Fruit fly (Drosophila melanogaster) whole organism, adult: ENCODE data around the gene CG34051.

Source experiments
- CG14711 ChIP-seq: fragments of 200-800 bp; sonication (Bioruptor generic); optimal IDR thresholded peaks from 2 replicates; lab custom pipeline; 2018; ENCODE audit warnings: missing biosample characterization, mild to moderate bottlenecking, missing genetic modification characterization, moderate library complexity
- CG5204 ChIP-seq: fragments of 200-800 bp; sonication (Bioruptor generic); optimal IDR thresholded peaks from 2 replicates; lab custom pipeline; 2016; ENCODE audit warnings: missing biosample characterization, missing genetic modification characterization
- CG7101 ChIP-seq: fragments of 200-800 bp; sonication (Bioruptor generic); optimal IDR thresholded peaks from 2 replicates; lab custom pipeline; 2018; ENCODE audit warnings: missing biosample characterization, mild to moderate bottlenecking, missing genetic modification characterization, moderate library complexity
- Clk ChIP-seq: fragments of 200-800 bp; sonication (Bioruptor generic); optimal IDR thresholded peaks from 2 replicates; lab custom pipeline; 2017; ENCODE audit warnings: missing biosample characterization, missing genetic modification characterization

dm6 chr2L:19932523-19932922 lies 28.3 kb downstream of the CG34051 start:
- no peak for TF ChIP-seq CG7101 (tag; lab: Kevin White, UChicago)
- TF ChIP-seq Clk (GFP tag; lab: Kevin White, UChicago), result no peak
- TF ChIP-seq CG5204 (GFP tag; lab: Kevin White, UChicago), result no peak
- no peak for TF ChIP-seq CG14711 (tag; lab: Kevin White, UChicago)
